Worm (Caenorhabditis elegans): ENCODE results near the gene yap-1.
A peak's percentile ranks its signal among the peaks of the same experiment; 100 is the strongest.

Gene yap-1

ce11 chrX:10684533-10684932, 7.2 kb upstream of the yap-1 start (continued):
- no peak for TF ChIP-seq nhr-10 (tag; optimal IDR thresholded peaks at IDR 0.05)
- peak; percentile 60 for TF ChIP-seq mep-1 (tag; optimal IDR thresholded peaks at IDR 0.05)
- no peak for TF ChIP-seq hif-1 (tag; optimal IDR thresholded peaks at IDR 0.05)
- no peak for TF ChIP-seq F26F4.8 (GFP tag; conservative IDR thresholded peaks at IDR 0.05)
- no peak for TF ChIP-seq spr-3 (GFP tag; optimal IDR thresholded peaks at IDR 0.05)
- TF ChIP-seq daf-8 (GFP tag; IDR thresholded peaks at IDR 0.05) = no peak
- peak; percentile 30 for TF ChIP-seq ztf-7 (tag; optimal IDR thresholded peaks at IDR 0.05)
- TF ChIP-seq pha-4 (GFP tag; IDR thresholded peaks at IDR 0.05) = no peak
- TF ChIP-seq pha-4 (tag; optimal IDR thresholded peaks at IDR 0.05) = no peak

- TF ChIP-seq unc-130 (GFP tag; optimal IDR thresholded peaks at IDR 0.05) = no peak
- TF ChIP-seq nhr-48 (tag; optimal IDR thresholded peaks at IDR 0.05) = no peak
- peak; percentile 6 for TF ChIP-seq nhr-28 (tag; optimal IDR thresholded peaks at IDR 0.05)
- TF ChIP-seq hlh-11 (tag; optimal IDR thresholded peaks at IDR 0.05) = peak; percentile 57
- TF ChIP-seq zip-11 (GFP tag; IDR thresholded peaks at IDR 0.05) = no peak
- peak in 1 of 2 experiments; percentile 47 for TF ChIP-seq mdl-1 (tag; optimal IDR thresholded peaks at IDR 0.05)
- no peak for TF ChIP-seq ceh-44 (GFP tag; IDR thresholded peaks at IDR 0.05)
- peak; percentile 42 for TF ChIP-seq nhr-25 (tag; optimal IDR thresholded peaks at IDR 0.05; ENCODE audit: borderline replicate concordance, insufficient read depth)
- TF ChIP-seq mep-1 (tag; optimal IDR thresholded peaks at IDR 0.05) = peak; percentile 14
- no peak for TF ChIP-seq zfp-2 (tag; optimal IDR thresholded peaks at IDR 0.05)
- no peak for TF ChIP-seq F44E2.7 (GFP tag; IDR thresholded peaks at IDR 0.05)
- no peak for TF ChIP-seq spr-3 (GFP tag; optimal IDR thresholded peaks at IDR 0.05)
- no peak for TF ChIP-seq nhr-237 (tag; optimal IDR thresholded peaks at IDR 0.05)
- no peak for TF ChIP-seq F10B5.3 (tag; optimal IDR thresholded peaks at IDR 0.05)
These were observed 5.3 kb upstream of the yap-1 start for ce11 chrX:10686487-10686886.

ce11 chrX:10687317-10687716, 4.4 kb upstream of the yap-1 start:
- TF ChIP-seq ama-1 (optimal IDR thresholded peaks at IDR 0.05) (no peak), mdt-29 (GFP tag; IDR thresholded peaks at IDR 0.05) (no peak), aly-2 (tag; optimal IDR thresholded peaks at IDR 0.05) (no peak), dpl-1 (GFP tag; optimal IDR thresholded peaks at IDR 0.05) (no peak), madf-5 (GFP tag; IDR thresholded peaks at IDR 0.05) (0 out of 4 replicates have a peak, but pooled peaks of 1 of the 2 experiments have one; percentile 30), nhr-28 (tag; optimal IDR thresholded peaks at IDR 0.05) (peak; percentile 73), lin-39 (tag; optimal IDR thresholded peaks at IDR 0.05) (no peak), egl-27 (tag; optimal IDR thresholded peaks at IDR 0.05) (no peak), ceh-28 (tag; optimal IDR thresholded peaks at IDR 0.05) (no peak), mxl-3 (GFP tag; optimal IDR thresholded peaks at IDR 0.05) (no peak), saeg-2 (GFP tag; IDR thresholded peaks at IDR 0.05) (no peak), nhr-41 (GFP tag; IDR thresholded peaks at IDR 0.05) (no peak), fkh-10 (GFP tag; optimal IDR thresholded peaks at IDR 0.05) (no peak), zip-2 (tag; optimal IDR thresholded peaks at IDR 0.05) (no peak), unc-130 (GFP tag; optimal IDR thresholded peaks at IDR 0.05) (no peak), D1046.2 (GFP tag; IDR thresholded peaks at IDR 0.05) (no peak), egl-43 (GFP tag; IDR thresholded peaks at IDR 0.05) (no peak), vab-7 (GFP tag; IDR thresholded peaks at IDR 0.05) (no peak), php-3 (GFP tag; IDR thresholded peaks at IDR 0.05) (0 out of 2 replicates have a peak, but pooled peaks have one; percentile 7), daf-12 (tag; optimal IDR thresholded peaks at IDR 0.05) (no peak), lin-13 (GFP tag; optimal IDR thresholded peaks at IDR 0.05) (no peak), mdl-1 (tag; optimal IDR thresholded peaks at IDR 0.05) (peak in 1 of 2 experiments; percentile 7), lin-38 (GFP tag; IDR thresholded peaks at IDR 0.05) (no peak), snpc-4 (tag; optimal IDR thresholded peaks at IDR 0.05) (no peak), ceh-44 (GFP tag; IDR thresholded peaks at IDR 0.05) (no peak), zfp-3 (GFP tag; conservative IDR thresholded peaks at IDR 0.05) (no peak), hlh-30 (tag; optimal IDR thresholded peaks at IDR 0.05; ENCODE audit: insufficient read depth) (peak; percentile 35), nhr-11 (tag; optimal IDR thresholded peaks at IDR 0.05) (no peak), nhr-25 (tag; optimal IDR thresholded peaks at IDR 0.05; ENCODE audit: borderline replicate concordance, insufficient read depth) (no peak), dve-1 (tag; optimal IDR thresholded peaks at IDR 0.05; ENCODE audit: insufficient read depth) (peak; percentile 44), Y5F2A.4 (GFP tag; optimal IDR thresholded peaks at IDR 0.05) (no peak), ces-1 (GFP tag; optimal IDR thresholded peaks at IDR 0.05) (no peak), nhr-102 (tag; optimal IDR thresholded peaks at IDR 0.05) (no peak)
